Worm (Caenorhabditis elegans): ENCODE data around the gene ckb-3.

Gene ckb-3

ce11 chrIII:4356384-4356783 lies 14.3 kb upstream of the ckb-3 start, which contains the start of gene mnp-1:
mnp-1 (plus strand) TSS chrIII:4356594.
- TF ChIP-seq efl-3 (GFP tag; optimal IDR thresholded peaks at IDR 0.05) (no peak), ceh-8 (GFP tag; optimal IDR thresholded peaks at IDR 0.05) (no peak), nhr-71 (tag; optimal IDR thresholded peaks at IDR 0.05) (no peak), elt-3 (tag; optimal IDR thresholded peaks at IDR 0.05) (no peak), hlh-4 (tag; optimal IDR thresholded peaks at IDR 0.05) (no peak), efl-1 (optimal IDR thresholded peaks at IDR 0.05) (no peak), efl-1 (GFP tag; optimal IDR thresholded peaks at IDR 0.05 in 1 of 2) (peak in 1 of 2 experiments; percentile 55), ama-1 (optimal IDR thresholded peaks at IDR 0.05) (no peak)

DNA sequence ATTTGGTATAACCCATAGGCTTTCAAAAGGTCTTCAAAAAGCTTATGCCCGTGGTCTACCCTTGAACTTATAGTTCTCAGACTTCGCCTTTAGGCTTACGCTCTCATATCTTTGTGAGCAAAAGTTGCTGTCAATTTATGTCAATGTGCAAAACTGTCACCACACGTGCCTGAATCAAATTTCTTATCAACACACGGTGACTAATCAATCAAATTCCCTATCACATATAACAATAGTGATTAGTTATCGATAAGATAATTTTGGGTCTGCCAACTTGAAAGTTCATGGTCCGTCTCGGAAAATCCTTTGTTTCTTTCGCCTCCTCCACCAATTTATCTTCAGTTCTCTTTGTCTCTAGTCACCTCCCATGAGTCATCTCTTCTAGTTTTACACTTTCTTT lies 13.2 kb upstream of the ckb-3 start:
- TF ChIP-seq sptf-1 (tag; optimal IDR thresholded peaks at IDR 0.05) (no peak), unc-130 (tag; optimal IDR thresholded peaks at IDR 0.05) (no peak), tlp-1 (tag; optimal IDR thresholded peaks at IDR 0.05) (no peak), hlh-17 (GFP tag; optimal IDR thresholded peaks at IDR 0.05; ENCODE audit: borderline replicate concordance) (no peak), unc-30 (tag; optimal IDR thresholded peaks at IDR 0.05) (no peak), elt-2 (tag; optimal IDR thresholded peaks at IDR 0.05) (peak; percentile 27), mab-9 (GFP tag; IDR thresholded peaks at IDR 0.05) (no peak), alr-1 (tag; optimal IDR thresholded peaks at IDR 0.05; ENCODE audit: borderline replicate concordance) (no peak)

DNA sequence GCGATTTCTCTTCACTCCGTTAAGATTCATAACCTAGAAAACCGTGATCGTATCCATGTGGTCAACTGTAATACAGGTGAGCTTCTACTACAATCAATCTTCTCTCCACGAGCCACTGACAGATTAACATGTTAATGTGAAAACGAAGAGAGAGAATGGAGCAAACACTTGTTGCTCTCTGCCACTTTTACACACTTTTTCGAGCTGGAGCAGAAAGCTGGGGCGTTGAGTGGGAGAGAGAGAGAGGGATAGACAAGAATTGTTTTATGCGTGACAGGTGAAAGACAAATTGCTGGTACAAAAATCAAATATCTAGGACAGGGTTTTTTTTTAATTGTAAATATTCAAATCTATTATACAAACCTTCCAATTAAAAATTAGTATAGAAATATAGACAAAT lies 12.3 kb upstream of the ckb-3 start:
- TF ChIP-seq lsy-2 (tag; optimal IDR thresholded peaks at IDR 0.05) (peak in 1 of 2 experiments; percentile 4), mdl-1 (tag; optimal IDR thresholded peaks at IDR 0.05) (peak in 1 of 2 experiments; percentile 7), nhr-71 (tag; optimal IDR thresholded peaks at IDR 0.05) (peak; percentile 49), rnt-1 (tag; optimal IDR thresholded peaks at IDR 0.05) (peak; percentile 64), nhr-28 (tag; optimal IDR thresholded peaks at IDR 0.05) (no peak), unc-130 (tag; optimal IDR thresholded peaks at IDR 0.05) (peak; percentile 34)

DNA sequence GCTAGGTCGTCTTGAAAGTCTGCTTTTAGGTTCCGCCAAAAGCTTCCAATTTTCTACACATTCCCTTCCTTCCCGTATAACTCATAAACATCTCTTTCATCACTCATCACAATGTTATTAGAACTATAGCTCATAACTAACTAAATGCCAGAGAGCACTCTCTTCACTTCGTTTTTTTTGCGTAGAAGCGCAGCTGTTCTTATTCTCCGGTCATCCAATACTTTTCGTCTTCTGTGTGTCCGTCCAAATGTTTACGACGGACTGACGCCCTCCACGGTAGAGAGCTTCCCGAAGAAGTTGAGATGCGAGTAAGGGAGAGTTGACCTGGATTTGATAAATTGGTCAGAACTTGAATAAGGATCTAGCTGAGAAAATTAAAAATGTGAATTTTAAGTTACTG lies 11.5 kb upstream of the ckb-3 start:
- TF ChIP-seq rnt-1 (tag; optimal IDR thresholded peaks at IDR 0.05) (peak; percentile 40), efl-1 (optimal IDR thresholded peaks at IDR 0.05) (no peak), efl-1 (GFP tag; optimal IDR thresholded peaks at IDR 0.05 in 1 of 2) (peak in 1 of 2 experiments; percentile 44), Y116A8C.19 (tag; optimal IDR thresholded peaks at IDR 0.05; ENCODE audit: borderline replicate concordance) (no peak), nhr-84 (tag; optimal IDR thresholded peaks at IDR 0.05) (no peak), lin-14 (GFP tag; optimal IDR thresholded peaks at IDR 0.05) (peak; percentile 19), isw-1 (GFP tag; IDR thresholded peaks at IDR 0.05) (no peak), swsn-7 (tag; optimal IDR thresholded peaks at IDR 0.05) (no peak)

DNA sequence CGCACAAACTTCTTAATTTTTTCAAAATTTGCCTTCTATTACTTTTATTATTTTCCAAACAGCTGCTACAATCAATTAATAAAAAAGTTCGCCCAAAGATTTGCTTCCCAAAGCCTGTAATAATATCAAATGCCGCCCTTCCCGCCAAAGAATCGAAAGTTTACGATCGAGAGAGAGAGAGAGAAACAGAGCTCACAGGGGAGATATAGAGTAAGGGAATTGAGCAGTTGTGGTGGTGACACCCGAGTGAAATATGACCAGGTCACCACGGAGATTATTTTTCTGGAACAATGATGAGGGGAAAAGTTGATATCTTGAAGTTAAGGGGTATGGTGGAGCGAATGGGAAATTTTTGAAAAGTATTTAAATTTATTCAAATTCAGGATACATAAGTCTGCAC lies 10.8 kb upstream of the ckb-3 start:
- TF ChIP-seq dpl-1 (GFP tag; optimal IDR thresholded peaks at IDR 0.05) (no peak), C16A3.4 (tag; optimal IDR thresholded peaks at IDR 0.05) (no peak)

DNA sequence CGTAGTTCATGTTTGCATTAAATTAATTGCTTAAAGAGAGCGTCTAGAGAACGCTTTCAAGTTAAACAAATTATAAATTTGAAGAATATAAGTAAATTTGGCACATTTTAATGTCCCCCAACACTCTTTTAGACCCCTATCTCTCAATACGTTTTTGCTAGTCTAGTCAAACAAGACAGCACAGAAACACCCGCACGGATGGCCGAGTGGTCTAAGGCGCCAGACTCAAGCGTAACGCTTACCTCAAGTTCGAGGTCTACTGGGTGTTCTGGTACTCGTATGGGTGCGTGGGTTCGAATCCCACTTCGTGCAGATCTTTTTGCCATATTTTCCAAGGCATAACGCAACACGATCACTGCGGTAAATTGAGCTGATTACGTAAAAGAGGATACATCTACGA lies 8.4 kb upstream of the ckb-3 start:
- TF ChIP-seq dpl-1 (GFP tag; optimal IDR thresholded peaks at IDR 0.05) (no peak), nhr-76 (tag; optimal IDR thresholded peaks at IDR 0.05) (no peak), nhr-47 (tag; optimal IDR thresholded peaks at IDR 0.05) (peak; percentile 36), nhr-84 (tag; optimal IDR thresholded peaks at IDR 0.05) (no peak), ceh-8 (GFP tag; optimal IDR thresholded peaks at IDR 0.05) (no peak), mdl-1 (tag; optimal IDR thresholded peaks at IDR 0.05) (no peak), lin-35 (GFP tag; optimal IDR thresholded peaks at IDR 0.05) (peak in 1 of 2 experiments; percentile 55), nhr-85 (tag) (peak; percentile 71), isw-1 (GFP tag; IDR thresholded peaks at IDR 0.05) (no peak), elt-2 (tag; optimal IDR thresholded peaks at IDR 0.05) (no peak), ceh-88 (GFP tag; IDR thresholded peaks at IDR 0.05) (no peak), ceh-63 (GFP tag; optimal IDR thresholded peaks at IDR 0.05) (no peak), egl-13 (tag; optimal IDR thresholded peaks at IDR 0.05) (no peak), sup-37 (GFP tag; optimal IDR thresholded peaks at IDR 0.05) (no peak), swsn-7 (tag; optimal IDR thresholded peaks at IDR 0.05) (peak; percentile 10), nhr-237 (tag; optimal IDR thresholded peaks at IDR 0.05) (no peak), nhr-20 (tag; optimal IDR thresholded peaks at IDR 0.05) (peak; percentile 20), zip-4 (GFP tag; optimal IDR thresholded peaks at IDR 0.05) (no peak), snu-23 (GFP tag; optimal IDR thresholded peaks at IDR 0.05) (peak; percentile 49), mab-9 (GFP tag; IDR thresholded peaks at IDR 0.05) (no peak), nhr-90 (tag; optimal IDR thresholded peaks at IDR 0.05; ENCODE audit: poor library complexity) (peak; percentile 47), tbx-2 (tag; optimal IDR thresholded peaks at IDR 0.05) (no peak), elt-3 (tag; optimal IDR thresholded peaks at IDR 0.05) (no peak), efl-1 (optimal IDR thresholded peaks at IDR 0.05) (peak in 1 of 2 experiments; percentile 17), efl-1 (GFP tag; optimal IDR thresholded peaks at IDR 0.05 in 1 of 2) (peak in 1 of 2 experiments; percentile 55), nhr-71 (tag; optimal IDR thresholded peaks at IDR 0.05) (peak; percentile 32)

Data from whole organism, L1 larva.